Fruit fly (Drosophila melanogaster): ENCODE measurements around the gene Sld5.
A peak's percentile ranks its signal among the peaks of the same experiment; 100 is the strongest.

The Sld5 gene

DNA sequence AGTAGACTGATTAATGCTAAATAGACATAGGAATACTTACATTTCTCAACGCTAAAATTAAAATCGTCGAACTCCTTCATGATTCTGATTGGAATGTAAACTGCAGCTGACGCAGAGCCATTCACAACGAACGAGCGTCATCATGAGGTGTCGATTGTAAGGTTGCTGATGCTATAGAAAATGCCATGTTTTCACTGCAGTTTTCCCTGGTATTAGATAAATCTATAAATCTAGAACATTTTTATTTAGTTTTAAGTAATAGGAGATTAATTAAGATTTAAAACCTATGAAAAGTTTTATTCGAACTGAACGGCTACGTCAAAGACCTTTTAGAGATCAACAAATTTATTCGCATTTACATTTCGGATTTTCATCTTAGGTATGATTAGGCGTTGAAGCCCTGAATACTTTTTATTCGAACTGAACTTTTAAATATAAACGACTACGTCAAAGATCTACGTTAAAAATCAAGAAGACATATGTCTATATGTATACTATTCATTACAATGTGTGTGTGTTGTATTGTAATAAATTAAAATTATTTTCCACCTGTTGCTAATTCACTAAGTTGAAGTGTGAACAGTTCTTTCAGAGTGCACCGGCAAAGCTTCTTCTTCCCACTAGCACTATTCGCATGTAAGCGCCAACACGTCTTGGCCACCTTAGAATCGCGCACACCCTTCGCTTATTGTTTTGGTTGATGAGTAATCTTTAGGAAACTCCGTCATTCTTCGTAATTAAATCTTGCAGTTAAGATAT lies 4.0 kb downstream of the Sld5 start, which contains the start of the genes Exo84 and Vps2 (continued):
- TF ChIP-seq br (GFP tag; optimal IDR thresholded peaks at IDR 0.05): no peak
- no peak for TF ChIP-seq Rel (GFP tag; optimal IDR thresholded peaks at IDR 0.05)
- TF ChIP-seq Rel (tag; optimal IDR thresholded peaks at IDR 0.05): no peak
- peak; percentile 7 for TF ChIP-seq ey (GFP tag; optimal IDR thresholded peaks at IDR 0.05)
- no peak for TF ChIP-seq Hnf4 (GFP tag; optimal IDR thresholded peaks at IDR 0.05)

DNA sequence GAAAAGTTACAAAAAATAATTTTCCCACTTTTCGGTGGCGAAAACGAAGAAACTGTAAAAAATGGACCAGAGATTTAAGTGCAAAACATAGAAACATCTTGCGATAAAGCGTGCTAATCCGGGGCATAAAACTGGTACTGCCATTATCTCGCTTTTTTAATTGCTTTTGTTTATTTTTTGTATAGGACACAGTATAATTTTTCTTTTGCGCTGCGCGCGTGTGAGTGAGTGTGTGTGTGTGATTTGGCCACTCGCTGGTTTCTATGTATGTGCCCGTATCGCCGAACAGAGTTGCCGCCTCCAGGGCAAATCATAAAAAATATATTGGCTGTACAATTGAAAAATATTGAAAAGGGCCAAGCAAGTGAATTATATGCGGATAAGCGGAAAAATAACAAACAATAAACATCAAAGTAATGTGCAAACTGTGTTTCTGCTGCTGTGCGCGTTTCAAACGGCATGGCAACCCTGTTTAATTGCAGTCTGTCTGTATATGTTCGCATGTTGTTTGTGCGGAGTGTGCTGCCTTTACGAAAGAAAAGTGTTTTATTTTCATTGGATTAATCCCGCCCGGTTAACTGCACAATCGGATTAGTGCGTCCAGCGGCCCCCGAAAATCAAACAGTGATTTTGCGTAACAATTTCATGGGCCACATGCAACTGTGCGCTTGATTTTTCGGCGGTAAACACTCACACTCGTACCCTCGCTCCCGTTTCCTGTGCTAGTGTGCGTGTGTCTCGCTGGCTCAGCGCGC lies 14.0 kb downstream of the Sld5 start:
- TF ChIP-seq psq (GFP tag; optimal IDR thresholded peaks at IDR 0.05) (peak; percentile 92), br (GFP tag; optimal IDR thresholded peaks at IDR 0.05) (peak; percentile 96), Hr83 (GFP tag; optimal IDR thresholded peaks at IDR 0.05; ENCODE audit: poor library complexity, severe bottlenecking) (peak; percentile 81), Rel (GFP tag; optimal IDR thresholded peaks at IDR 0.05) (peak; percentile 44), Rel (tag; optimal IDR thresholded peaks at IDR 0.05) (peak; percentile 62), sage (GFP tag; optimal IDR thresholded peaks at IDR 0.05) (peak; percentile 87), CrebA (GFP tag; optimal IDR thresholded peaks at IDR 0.05; ENCODE audit: borderline replicate concordance) (no peak), lola (GFP tag; optimal IDR thresholded peaks at IDR 0.05) (no peak), dl (GFP tag; optimal IDR thresholded peaks at IDR 0.05; ENCODE audit: insufficient read depth in 1 of 2, partially characterized antibody in 2 of 2) (no peak), Myc (optimal IDR thresholded peaks at IDR 0.05) (peak; percentile 3), OdsH (GFP tag; optimal IDR thresholded peaks at IDR 0.05) (peak; percentile 97), brk (GFP tag; optimal IDR thresholded peaks at IDR 0.05) (no peak), woc (GFP tag; optimal IDR thresholded peaks at IDR 0.05) (peak; percentile 94), jim (GFP tag; optimal IDR thresholded peaks at IDR 0.05) (no peak), Abd-B (GFP tag; optimal IDR thresholded peaks at IDR 0.05) (peak; percentile 45), N (GFP tag; optimal IDR thresholded peaks at IDR 0.05) (peak; percentile 88), rgr (GFP tag; optimal IDR thresholded peaks at IDR 0.05) (peak; percentile 98), Vsx2 (GFP tag; optimal IDR thresholded peaks at IDR 0.05; ENCODE audit: partially characterized antibody) (no peak), h (GFP tag; optimal IDR thresholded peaks at IDR 0.05) (peak; percentile 98), GATAd (GFP tag; optimal IDR thresholded peaks at IDR 0.05) (peak; percentile 75), Sp1 (GFP tag; optimal IDR thresholded peaks at IDR 0.05) (peak; percentile 93), Mio (GFP tag; optimal IDR thresholded peaks at IDR 0.05) (peak; percentile 90), ey (GFP tag; optimal IDR thresholded peaks at IDR 0.05) (peak; percentile 98), sv (GFP tag; optimal IDR thresholded peaks at IDR 0.05) (peak; percentile 94), tai (GFP tag; optimal IDR thresholded peaks at IDR 0.05) (no peak), dmrt93B (GFP tag; optimal IDR thresholded peaks at IDR 0.05) (peak; percentile 93), fru (GFP tag; optimal IDR thresholded peaks at IDR 0.05) (peak; percentile 97), pan (optimal IDR thresholded peaks at IDR 0.05) (no peak), Hnf4 (GFP tag; optimal IDR thresholded peaks at IDR 0.05) (peak; percentile 96), Hr78 (GFP tag; optimal IDR thresholded peaks at IDR 0.05) (peak; percentile 61), CG32264 (GFP tag; optimal IDR thresholded peaks at IDR 0.05) (peak; percentile 90), Dif (GFP tag; optimal IDR thresholded peaks at IDR 0.05; ENCODE audit: partially characterized antibody) (no peak), foxo (GFP tag; optimal IDR thresholded peaks at IDR 0.05) (peak; percentile 71 to 98), Dfd (GFP tag; optimal IDR thresholded peaks at IDR 0.05) (peak; percentile 2), usp (GFP tag; optimal IDR thresholded peaks at IDR 0.05) (no peak), dsf (GFP tag; optimal IDR thresholded peaks at IDR 0.05; ENCODE audit: borderline replicate concordance) (peak; percentile 86), Jra (GFP tag; optimal IDR thresholded peaks at IDR 0.05) (peak; percentile 94), HLH106 (tag; optimal IDR thresholded peaks at IDR 0.05) (peak; percentile 93), CG9705 (GFP tag; optimal IDR thresholded peaks at IDR 0.05) (peak; percentile 77)

Measured in whole organism, wandering third instar larva.